2 fruit fly cellular contexts compared by ENCODE assay signal in the genomic region with DNA sequence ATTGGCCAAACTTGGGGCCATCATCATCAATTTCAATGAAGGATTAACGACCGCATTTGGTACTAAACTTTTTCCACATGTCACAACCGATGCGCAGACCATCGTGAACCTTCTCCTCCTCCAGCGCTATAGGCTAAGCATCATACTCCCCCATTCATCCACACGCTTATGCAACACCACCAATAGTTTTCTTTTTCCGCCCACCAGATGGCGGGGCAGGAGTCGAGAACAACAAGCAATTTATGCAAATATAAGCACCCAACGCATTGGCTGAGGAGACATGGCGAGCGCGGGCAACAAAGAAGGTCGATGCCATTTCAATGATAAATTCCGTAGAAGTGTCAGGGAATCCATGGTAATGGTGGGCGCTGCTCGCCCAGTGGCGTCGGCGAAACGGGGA.
A peak's percentile ranks its signal among the peaks of the same experiment; 100 is the strongest.
TF ChIP-seq lines count a peak whose summit lies in the region.

No protein-coding gene starts in this region.

- TF ChIP-seq CTCF in S2 (optimal IDR thresholded peaks at IDR 0.05; lab: Kevin White, UChicago) = peak; percentile 52 to 56
- peak; percentile 74 for TF ChIP-seq CTCF in whole organism, embryonic (GFP tag; optimal IDR thresholded peaks at IDR 0.05; lab: Kevin White, UChicago)

TF ChIP-seq in whole organism, embryonic, 481 proteins besides CTCF, POLR2A, EP300 and RAD21:
- TF ChIP-seq trem (tag; optimal IDR thresholded peaks at IDR 0.05; lab: Kevin White, UChicago) = no peak
- TF ChIP-seq cad (GFP tag; optimal IDR thresholded peaks at IDR 0.05; lab: Kevin White, UChicago) = no peak
- 0 out of 2 replicates have a peak, but pooled peaks have one; percentile 2 for TF ChIP-seq NFAT (GFP tag; IDR thresholded peaks at IDR 0.05; lab: Robert Waterston, UW)
